Worm (Caenorhabditis elegans) whole organism, L2 larva: ENCODE measurements around the gene str-159.

Experiments used
- ZK546.5 ChIP-seq: sonication (generic microtip); optimal IDR thresholded peaks from 2 replicates; lab custom pipeline; 2017; ENCODE audit warnings: missing biosample characterization, missing genetic modification characterization
- ama-1 ChIP-seq: fragments of 150-350 bp; optimal IDR thresholded peaks from 2 replicates; lab custom pipeline; 2018; ENCODE audit warnings: inconsistent platforms
- ceh-16 ChIP-seq: fragments of 150-350 bp; optimal IDR thresholded peaks from 2 replicates; lab custom pipeline; 2014; ENCODE audit warnings: missing biosample characterization, missing genetic modification characterization
- egl-27 ChIP-seq: sonication (generic microtip); optimal IDR thresholded peaks from 3 replicates; lab custom pipeline; 2017; ENCODE audit warnings: missing biosample characterization, missing genetic modification reagents, missing genetic modification characterization
- elt-1 ChIP-seq: fragments of 150-350 bp; optimal IDR thresholded peaks from 2 replicates; lab custom pipeline; 2014; ENCODE audit warnings: missing biosample characterization, missing genetic modification characterization
- elt-3 ChIP-seq: sonication (generic microtip); optimal IDR thresholded peaks from 2 replicates; lab custom pipeline; 2017; ENCODE audit warnings: missing biosample characterization, missing genetic modification characterization
- gmeb-1 ChIP-seq: fragments of 150-350 bp; optimal IDR thresholded peaks from 2 replicates; lab custom pipeline; 2014; ENCODE audit warnings: missing biosample characterization, missing genetic modification characterization
- lin-13 ChIP-seq: fragments of 150-350 bp; optimal IDR thresholded peaks from 2 replicates; lab custom pipeline; 2014; ENCODE audit warnings: missing biosample characterization, missing genetic modification reagents, missing genetic modification characterization
- lsy-2 ChIP-seq, 2 experiments: fragments of 150-350 bp in 1 of 2; sonication (generic microtip) in 1 of 2; optimal IDR thresholded peaks; 2 replicates each; lab custom pipeline; 2014 to 2017; ENCODE audit warnings: missing biosample characterization in 2 of 2, missing genetic modification characterization in 2 of 2
- nhr-11 ChIP-seq: fragments of 150-350 bp; optimal IDR thresholded peaks from 2 replicates; lab custom pipeline; 2014; ENCODE audit warnings: missing biosample characterization, missing genetic modification characterization
- nhr-237 ChIP-seq: fragments of 150-350 bp; optimal IDR thresholded peaks from 2 replicates; lab custom pipeline; 2014; ENCODE audit warnings: missing biosample characterization, missing genetic modification characterization
- unc-62 ChIP-seq: fragments of 150-350 bp; optimal IDR thresholded peaks from 2 replicates; lab custom pipeline; 2014; ENCODE audit warnings: missing biosample characterization, missing genetic modification reagents, missing genetic modification characterization
- zag-1 ChIP-seq: fragments of 150-350 bp; optimal IDR thresholded peaks from 2 replicates; lab custom pipeline; 2014; ENCODE audit warnings: missing biosample characterization, missing genetic modification characterization
- ztf-11 ChIP-seq: sonication (generic microtip); optimal IDR thresholded peaks from 2 replicates; lab custom pipeline; 2017; ENCODE audit warnings: missing biosample characterization, missing genetic modification characterization

ce11 chrIV:4934103-4934502 lies 25.0 kb downstream of the str-159 start, which contains the start of gene str-153:
- TF ChIP-seq lsy-2 (tag; optimal IDR thresholded peaks at IDR 0.05; lab: Kevin White, UChicago), result no peak
- no peak for TF ChIP-seq elt-1
- TF ChIP-seq unc-62 (GFP tag; lab: Kevin White, UChicago), result no peak
- no peak for TF ChIP-seq ZK546.5 (tag; lab: Kevin White, UChicago)
- no peak for TF ChIP-seq nhr-11
- TF ChIP-seq elt-3 (tag; lab: Kevin White, UChicago), result no peak
- TF ChIP-seq ama-1 (lab: Kevin White, UChicago), result no peak
- TF ChIP-seq ztf-11 (tag; lab: Kevin White, UChicago), result no peak
- no peak for TF ChIP-seq ceh-16 (tag; lab: Kevin White, UChicago)
- TF ChIP-seq gmeb-1, result no peak
- TF ChIP-seq zag-1 (tag; lab: Kevin White, UChicago), result no peak
- TF ChIP-seq lin-13 (GFP tag; lab: Kevin White, UChicago), result no peak
- TF ChIP-seq egl-27, result no peak
- TF ChIP-seq nhr-237, result no peak
